Worm (Caenorhabditis elegans) whole organism, L4 larva: ENCODE data around the gene K06A9.1.

Source experiments
- F10B5.3 ChIP-seq: sonication (generic microtip); optimal IDR thresholded peaks from 2 replicates; lab custom pipeline; 2016; ENCODE audit warnings: mild to moderate bottlenecking, missing genetic modification characterization, missing compliant biosample characterization
- F37D6.2 ChIP-seq: sonication (generic microtip); optimal IDR thresholded peaks from 2 replicates; lab custom pipeline; 2016; ENCODE audit warnings: mild to moderate bottlenecking, missing genetic modification characterization, missing compliant biosample characterization
- F49E8.2 ChIP-seq: sonication (generic microtip); optimal IDR thresholded peaks from 2 replicates; lab custom pipeline; 2016; ENCODE audit warnings: missing compliant biosample characterization, mild to moderate bottlenecking, missing genetic modification characterization, borderline replicate concordance
- T26A8.4 ChIP-seq: fragments of 200-800 bp; sonication (Bioruptor generic); IDR thresholded peaks from 2 replicates; pipeline ENCODE4 v1.3.6; 2022; ENCODE audit warnings: missing genetic modification characterization, missing compliant biosample characterization
- Y48G9A.11 ChIP-seq: fragments of 200-800 bp; sonication (Bioruptor generic); IDR thresholded peaks from 2 replicates; pipeline ENCODE4 v1.3.6; 2022; ENCODE audit warnings: missing genetic modification reagents, missing genetic modification characterization, missing compliant biosample characterization
- aha-1 ChIP-seq: fragments of 150-350 bp; peaks from one replicate; lab custom pipeline; 2014; ENCODE audit warnings: missing biosample characterization, missing genetic modification characterization
- aly-2 ChIP-seq: sonication (generic microtip); optimal IDR thresholded peaks from 2 replicates; lab custom pipeline; 2018; ENCODE audit warnings: missing biosample characterization, missing genetic modification characterization
- ceh-28 ChIP-seq: fragments of 150-350 bp; optimal IDR thresholded peaks from 2 replicates; lab custom pipeline; 2014; ENCODE audit warnings: missing biosample characterization, missing genetic modification reagents, missing genetic modification characterization
- ceh-62 ChIP-seq: sonication (generic microtip); optimal IDR thresholded peaks from 2 replicates; lab custom pipeline; 2017; ENCODE audit warnings: missing biosample characterization, missing genetic modification characterization
- ceh-82 ChIP-seq: sonication (generic microtip); optimal IDR thresholded peaks from 2 replicates; lab custom pipeline; 2017; ENCODE audit warnings: missing biosample characterization, missing genetic modification characterization
- ces-1 ChIP-seq: fragments of 150-350 bp; sonication (generic microtip); optimal IDR thresholded peaks from 4 replicates; lab custom pipeline; 2014; ENCODE audit warnings: missing biosample characterization, missing genetic modification reagents, missing genetic modification characterization
- cey-2 ChIP-seq: sonication (generic microtip); optimal IDR thresholded peaks from 3 replicates; lab custom pipeline; 2017; ENCODE audit warnings: missing genetic modification characterization, mild to moderate bottlenecking, missing compliant biosample characterization, antibody characterized with exemption, borderline replicate concordance; ENCODE audit not compliant: insufficient read depth
- ctbp-1 ChIP-seq: fragments of 200-800 bp; sonication (Bioruptor generic); IDR thresholded peaks from 2 replicates; pipeline ENCODE4 v1.3.6; 2022; ENCODE audit warnings: missing genetic modification reagents, missing genetic modification characterization, missing compliant biosample characterization
- daf-16 ChIP-seq, 3 experiments: sonication (generic microtip); optimal IDR thresholded peaks; 2 replicates each; lab custom pipeline; 2016 to 2017; ENCODE audit warnings: missing genetic modification characterization in 3 of 3, missing genetic modification reagents in 3 of 3, mild to moderate bottlenecking in 2 of 3, missing compliant biosample characterization in 2 of 3, missing biosample characterization in 1 of 3, moderate library complexity in 1 of 3
- daf-19 ChIP-seq: fragments of 200-800 bp; sonication (Bioruptor generic); conservative IDR thresholded peaks from 2 replicates; pipeline ENCODE4 v1.3.6; 2022; ENCODE audit warnings: missing genetic modification characterization, missing compliant biosample characterization
- daf-8 ChIP-seq: fragments of 200-800 bp; sonication (Bioruptor generic); IDR thresholded peaks from 2 replicates; pipeline ENCODE4 v1.3.6; 2022; ENCODE audit warnings: missing genetic modification characterization, missing compliant biosample characterization
- dmd-6 ChIP-seq: fragments of 200-800 bp; sonication (Bioruptor generic); IDR thresholded peaks from 2 replicates; pipeline ENCODE4 v1.3.6; 2022; ENCODE audit warnings: missing genetic modification reagents, missing genetic modification characterization, missing compliant biosample characterization
- duxl-1 ChIP-seq: sonication (generic microtip); optimal IDR thresholded peaks from 2 replicates; lab custom pipeline; 2016; ENCODE audit warnings: mild to moderate bottlenecking, missing genetic modification characterization, moderate library complexity, missing compliant biosample characterization; ENCODE audit not compliant: poor library complexity
- egl-43 ChIP-seq: fragments of 200-800 bp; sonication (Bioruptor generic); IDR thresholded peaks from 2 replicates; pipeline ENCODE4 v1.3.6; 2022; ENCODE audit warnings: missing genetic modification reagents, missing genetic modification characterization, missing compliant biosample characterization
- fkh-10 ChIP-seq: fragments of 150-350 bp; optimal IDR thresholded peaks from 2 replicates; lab custom pipeline; 2014; ENCODE audit warnings: missing biosample characterization, missing genetic modification reagents, missing genetic modification characterization
- fos-1 ChIP-seq: fragments of 150-350 bp; optimal IDR thresholded peaks from 2 replicates; lab custom pipeline; 2014; ENCODE audit warnings: missing biosample characterization, missing genetic modification characterization
- gei-8 ChIP-seq: fragments of 200-800 bp; sonication (Bioruptor generic); optimal IDR thresholded peaks from 2 replicates; lab custom pipeline; 2018; ENCODE audit warnings: mild to moderate bottlenecking, missing genetic modification characterization, missing compliant biosample characterization
- hif-1 ChIP-seq, 2 experiments: sonication (generic microtip); optimal IDR thresholded peaks; 2 replicates each; lab custom pipeline; 2016 to 2017; ENCODE audit warnings: missing compliant biosample characterization in 2 of 2, missing genetic modification characterization in 2 of 2, missing genetic modification reagents in 2 of 2, missing genotype in 2 of 2, mild to moderate bottlenecking in 1 of 2
- hlh-11 ChIP-seq: fragments of 200-800 bp; sonication (Bioruptor generic); optimal IDR thresholded peaks from 2 replicates; lab custom pipeline; 2018; ENCODE audit warnings: mild to moderate bottlenecking, missing genetic modification characterization, missing compliant biosample characterization
- hlh-30 ChIP-seq: sonication (generic microtip); optimal IDR thresholded peaks from 2 replicates; lab custom pipeline; 2017; ENCODE audit warnings: antibody characterized with exemption, mild to moderate bottlenecking, missing genetic modification characterization, missing compliant biosample characterization; ENCODE audit not compliant: insufficient read depth
- jun-1 ChIP-seq: fragments of 150-350 bp; optimal IDR thresholded peaks from 2 replicates; lab custom pipeline; 2014; ENCODE audit warnings: missing biosample characterization, missing genetic modification reagents, missing genetic modification characterization
- lin-15B ChIP-seq: fragments of 150-350 bp; sonication (generic microtip); optimal IDR thresholded peaks from 3 replicates; lab custom pipeline; 2014; ENCODE audit warnings: missing biosample characterization, missing genetic modification characterization
- lin-29 ChIP-seq: fragments of 200-800 bp; sonication (Bioruptor generic); IDR thresholded peaks from 2 replicates; pipeline ENCODE4 v1.3.6; 2022; ENCODE audit warnings: missing genetic modification reagents, missing genetic modification characterization, missing compliant biosample characterization
- lin-38 ChIP-seq: fragments of 200-800 bp; sonication (Bioruptor generic); IDR thresholded peaks from 2 replicates; pipeline ENCODE4 v1.3.6; 2022; ENCODE audit warnings: missing genetic modification reagents, missing genetic modification characterization, missing compliant biosample characterization
- madf-5 ChIP-seq, 2 experiments: fragments of 200-800 bp; sonication (Bioruptor generic); IDR thresholded peaks; 2 replicates each; pipeline ENCODE4 v1.3.6; 2022; ENCODE audit warnings: missing compliant biosample characterization in 2 of 2, missing genetic modification characterization in 2 of 2
- mep-1 ChIP-seq: fragments of 150-350 bp; sonication (generic microtip); optimal IDR thresholded peaks from 3 replicates; lab custom pipeline; 2014; ENCODE audit warnings: missing biosample characterization, missing genetic modification characterization
- mes-2 ChIP-seq: sonication (generic microtip); optimal IDR thresholded peaks from 2 replicates; lab custom pipeline; 2016; ENCODE audit warnings: missing genotype, mild to moderate bottlenecking, missing genetic modification characterization, missing compliant biosample characterization; ENCODE audit not compliant: poor library complexity, severe bottlenecking
- nhr-10 ChIP-seq: fragments of 150-350 bp; optimal IDR thresholded peaks from 2 replicates; lab custom pipeline; 2014; ENCODE audit warnings: missing biosample characterization, missing genetic modification characterization
- nhr-102 ChIP-seq: sonication (generic microtip); optimal IDR thresholded peaks from 2 replicates; lab custom pipeline; 2016; ENCODE audit warnings: mild to moderate bottlenecking, missing genetic modification characterization, moderate library complexity, missing compliant biosample characterization
- nhr-25 ChIP-seq: sonication (generic microtip); optimal IDR thresholded peaks from 2 replicates; lab custom pipeline; 2017; ENCODE audit warnings: missing genetic modification characterization, mild to moderate bottlenecking, missing compliant biosample characterization, antibody characterized with exemption, moderate library complexity, borderline replicate concordance; ENCODE audit not compliant: insufficient read depth
- nhr-42 ChIP-seq: fragments of 200-800 bp; sonication (Bioruptor generic); IDR thresholded peaks from 2 replicates; pipeline ENCODE4 v1.3.6; 2022; ENCODE audit warnings: missing genetic modification characterization, missing compliant biosample characterization
- nhr-76 ChIP-seq: fragments of 150-350 bp; optimal IDR thresholded peaks from 2 replicates; lab custom pipeline; 2014; ENCODE audit warnings: missing biosample characterization, missing genetic modification characterization
- nhr-77 ChIP-seq: fragments of 150-350 bp; optimal IDR thresholded peaks from 2 replicates; lab custom pipeline; 2014; ENCODE audit warnings: missing biosample characterization, missing genetic modification characterization
- pha-4 ChIP-seq, 2 experiments: fragments of 150-350 bp in 1 of 2; fragments of 200-800 bp in 1 of 2; sonication (Bioruptor generic) in 1 of 2; IDR thresholded peaks in 1 of 2; optimal IDR thresholded peaks in 1 of 2; 2 replicates each; pipeline versions ENCODE4 v1.3.6 to Lab custom; 2014 to 2022; ENCODE audit warnings: missing genetic modification characterization in 2 of 2, missing genetic modification reagents in 2 of 2, missing biosample characterization in 1 of 2, missing compliant biosample characterization in 1 of 2
- pqm-1 ChIP-seq: sonication (generic microtip); optimal IDR thresholded peaks from 2 replicates; lab custom pipeline; 2017; ENCODE audit warnings: missing biosample characterization, missing genetic modification characterization
- rbr-2 ChIP-seq: sonication (generic microtip); optimal IDR thresholded peaks from 2 replicates; lab custom pipeline; 2016; ENCODE audit warnings: missing genotype, missing genetic modification characterization, missing compliant biosample characterization
- spr-1 ChIP-seq: sonication (generic microtip); optimal IDR thresholded peaks from 2 replicates; lab custom pipeline; 2016; ENCODE audit warnings: mild to moderate bottlenecking, missing genetic modification characterization, missing compliant biosample characterization
- tag-97 ChIP-seq: fragments of 200-800 bp; sonication (Bioruptor generic); IDR thresholded peaks from 2 replicates; pipeline ENCODE4 v1.3.6; 2022; ENCODE audit warnings: missing genetic modification characterization, missing compliant biosample characterization
- tra-1 ChIP-seq: fragments of 200-800 bp; sonication (Bioruptor generic); IDR thresholded peaks from 2 replicates; pipeline ENCODE4 v1.3.6; 2022; ENCODE audit warnings: missing genetic modification reagents, missing genetic modification characterization, missing compliant biosample characterization
- unc-39 ChIP-seq: sonication (generic microtip); optimal IDR thresholded peaks from 2 replicates; lab custom pipeline; 2017; ENCODE audit warnings: missing biosample characterization, missing genetic modification characterization
- unc-62 ChIP-seq, 3 experiments: fragments of 150-350 bp in 1 of 3; sonication (generic microtip); optimal IDR thresholded peaks in 2 of 3; peaks in 1 of 3; 1 replicate in 1 of 3; 2 replicates in 2 of 3; lab custom pipeline; 2014 to 2017; ENCODE audit warnings: missing biosample characterization in 3 of 3, missing genetic modification characterization in 3 of 3, missing genetic modification reagents in 3 of 3, missing genotype in 1 of 3
- zag-1 ChIP-seq: fragments of 150-350 bp; optimal IDR thresholded peaks from 2 replicates; lab custom pipeline; 2014; ENCODE audit warnings: missing biosample characterization, missing genetic modification characterization
- zfp-3 ChIP-seq: fragments of 200-800 bp; sonication (Bioruptor generic); conservative IDR thresholded peaks from 2 replicates; pipeline ENCODE4 v1.3.6; 2022; ENCODE audit warnings: missing genetic modification reagents, missing genetic modification characterization, missing compliant biosample characterization
- zip-11 ChIP-seq: fragments of 200-800 bp; sonication (Bioruptor generic); IDR thresholded peaks from 2 replicates; pipeline ENCODE4 v1.3.6; 2022; ENCODE audit warnings: missing genetic modification characterization, missing compliant biosample characterization
- ztf-11 ChIP-seq: fragments of 150-350 bp; optimal IDR thresholded peaks from 2 replicates; lab custom pipeline; 2014; ENCODE audit warnings: missing biosample characterization, missing genetic modification characterization

The K06A9.1 gene

DNA sequence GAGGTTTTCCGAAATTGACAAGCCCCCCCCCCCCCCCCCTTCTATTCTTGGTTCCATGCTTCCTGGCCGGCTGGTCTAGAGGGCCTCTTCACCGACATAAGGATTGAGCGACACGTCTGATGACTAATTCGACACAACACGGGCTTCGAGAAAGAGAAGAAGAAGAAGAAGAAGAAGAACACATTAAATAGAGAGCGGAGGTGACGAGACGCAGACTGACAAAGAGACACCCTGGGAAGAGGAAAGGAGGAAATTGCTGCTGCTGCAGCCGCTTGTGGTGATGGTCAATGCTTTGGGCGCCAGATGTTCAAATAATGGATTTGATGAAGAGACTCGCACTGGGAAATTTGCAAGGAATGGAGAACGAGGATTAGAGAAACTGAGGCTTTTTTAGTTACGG, 22.7 kb upstream of the K06A9.1 start:
- TF ChIP-seq mep-1 (tag; lab: Kevin White, UChicago) (peak; percentile 76), lin-15B (tag; lab: Kevin White, UChicago) (no peak), ceh-28 (tag; lab: Kevin White, UChicago) (no peak), nhr-102 (no peak), nhr-25 (tag; lab: Kevin White, UChicago) (no peak), T26A8.4 (GFP tag; lab: Robert Waterston, UW) (no peak), fkh-10 (GFP tag; lab: Kevin White, UChicago) (peak; percentile 35), lin-29 (GFP tag; lab: Robert Waterston, UW) (no peak), Y48G9A.11 (GFP tag; lab: Robert Waterston, UW) (no peak), ceh-62 (no peak), tag-97 (no peak), pqm-1 (tag; lab: Kevin White, UChicago) (no peak), nhr-42 (GFP tag; lab: Robert Waterston, UW) (no peak), hif-1 (tag; optimal IDR thresholded peaks at IDR 0.05; lab: Kevin White, UChicago) (peak in 1 of 2 experiments; percentile 31), unc-62 (GFP tag; optimal IDR thresholded peaks at IDR 0.05 in 1 of 2; lab: Kevin White, UChicago) (peak in 1 of 2 experiments; percentile 64), unc-62 (tag; optimal IDR thresholded peaks at IDR 0.05; lab: Kevin White, UChicago) (no peak), aly-2 (tag; lab: Kevin White, UChicago) (no peak), madf-5 (GFP tag; IDR thresholded peaks at IDR 0.05; lab: Robert Waterston, UW) (no peak), nhr-76 (tag; lab: Kevin White, UChicago) (no peak), dmd-6 (GFP tag; lab: Robert Waterston, UW) (0 out of 2 replicates have a peak, but pooled peaks have one; percentile 17), cey-2 (no peak), gei-8 (no peak), zag-1 (tag; lab: Kevin White, UChicago) (no peak), nhr-77 (tag; lab: Kevin White, UChicago) (no peak), egl-43 (no peak), lin-38 (GFP tag; lab: Robert Waterston, UW) (no peak), duxl-1 (tag; lab: Kevin White, UChicago) (no peak), daf-8 (no peak), ces-1 (GFP tag; lab: Kevin White, UChicago) (no peak), spr-1 (tag; lab: Kevin White, UChicago) (no peak), daf-16 (GFP tag; optimal IDR thresholded peaks at IDR 0.05; lab: Kevin White, UChicago) (no peak), daf-16 (tag; optimal IDR thresholded peaks at IDR 0.05; lab: Kevin White, UChicago) (peak; percentile 18), fos-1 (tag; lab: Kevin White, UChicago) (no peak), nhr-10 (tag; lab: Kevin White, UChicago) (no peak), unc-39 (tag; lab: Kevin White, UChicago) (no peak), aha-1 (tag; lab: Kevin White, UChicago) (peak; percentile 81), rbr-2 (tag; lab: Kevin White, UChicago) (peak; percentile 48), pha-4 (GFP tag; IDR thresholded peaks at IDR 0.05; lab: Robert Waterston, UW) (no peak), pha-4 (tag; optimal IDR thresholded peaks at IDR 0.05; lab: Kevin White, UChicago) (no peak), ctbp-1 (GFP tag; lab: Robert Waterston, UW) (no peak), ztf-11 (tag; lab: Kevin White, UChicago) (no peak), hlh-30 (tag; lab: Kevin White, UChicago) (peak; percentile 78), hlh-11 (tag; lab: Kevin White, UChicago) (peak; percentile 67), mes-2 (tag; lab: Kevin White, UChicago) (peak; percentile 65), daf-19 (no peak), jun-1 (tag; lab: Kevin White, UChicago) (no peak), ceh-82 (tag; lab: Kevin White, UChicago) (no peak), F10B5.3 (tag; lab: Kevin White, UChicago) (no peak), zip-11 (GFP tag; lab: Robert Waterston, UW) (no peak), F49E8.2 (tag; lab: Kevin White, UChicago) (no peak), tra-1 (GFP tag; lab: Robert Waterston, UW) (no peak), F37D6.2 (tag; lab: Kevin White, UChicago) (peak; percentile 7), zfp-3 (GFP tag; lab: Robert Waterston, UW) (no peak)
